Worm (Caenorhabditis elegans) whole organism, L4 larva: ENCODE results near the gene tag-280.

Source experiments
- F44E2.7 ChIP-seq: fragments of 200-800 bp; sonication (Bioruptor generic); IDR thresholded peaks from 2 replicates; pipeline ENCODE4 v2.1.2; 2022; ENCODE audit warnings: missing genetic modification characterization, missing compliant biosample characterization
- F49E8.2 ChIP-seq: sonication (generic microtip); optimal IDR thresholded peaks from 2 replicates; lab custom pipeline; 2016; ENCODE audit warnings: missing compliant biosample characterization, mild to moderate bottlenecking, missing genetic modification characterization, borderline replicate concordance
- T20F7.1 ChIP-seq: fragments of 200-800 bp; sonication (Bioruptor generic); optimal IDR thresholded peaks from 2 replicates; lab custom pipeline; 2018; ENCODE audit warnings: mild to moderate bottlenecking, missing genetic modification characterization, missing compliant biosample characterization
- Y105C5A.15 ChIP-seq: fragments of 200-800 bp; sonication (Bioruptor generic); IDR thresholded peaks from 2 replicates; pipeline ENCODE4 v1.3.6; 2022; ENCODE audit warnings: missing genetic modification characterization, missing compliant biosample characterization
- Y48G9A.11 ChIP-seq: fragments of 200-800 bp; sonication (Bioruptor generic); IDR thresholded peaks from 2 replicates; pipeline ENCODE4 v1.3.6; 2022; ENCODE audit warnings: missing genetic modification reagents, missing genetic modification characterization, missing compliant biosample characterization
- ZK546.5 ChIP-seq, 2 experiments: sonication (generic microtip); optimal IDR thresholded peaks; 2 replicates each; lab custom pipeline; 2017; ENCODE audit warnings: missing biosample characterization in 2 of 2, missing genetic modification characterization in 2 of 2
- ceh-20 ChIP-seq: fragments of 200-800 bp; sonication (Bioruptor generic); IDR thresholded peaks from 2 replicates; pipeline ENCODE4 v1.3.6; 2022; ENCODE audit warnings: missing genetic modification reagents, missing genetic modification characterization, missing compliant biosample characterization
- ceh-62 ChIP-seq: sonication (generic microtip); optimal IDR thresholded peaks from 2 replicates; lab custom pipeline; 2017; ENCODE audit warnings: missing biosample characterization, missing genetic modification characterization
- ces-1 ChIP-seq: fragments of 150-350 bp; sonication (generic microtip); optimal IDR thresholded peaks from 4 replicates; lab custom pipeline; 2014; ENCODE audit warnings: missing biosample characterization, missing genetic modification reagents, missing genetic modification characterization
- dmd-6 ChIP-seq: fragments of 200-800 bp; sonication (Bioruptor generic); IDR thresholded peaks from 2 replicates; pipeline ENCODE4 v1.3.6; 2022; ENCODE audit warnings: missing genetic modification reagents, missing genetic modification characterization, missing compliant biosample characterization
- duxl-1 ChIP-seq: sonication (generic microtip); optimal IDR thresholded peaks from 2 replicates; lab custom pipeline; 2016; ENCODE audit warnings: mild to moderate bottlenecking, missing genetic modification characterization, moderate library complexity, missing compliant biosample characterization; ENCODE audit not compliant: poor library complexity
- dve-1 ChIP-seq: sonication (generic microtip); optimal IDR thresholded peaks from 2 replicates; lab custom pipeline; 2017; ENCODE audit warnings: antibody characterized with exemption, mild to moderate bottlenecking, missing genetic modification characterization, missing compliant biosample characterization; ENCODE audit not compliant: insufficient read depth
- gei-8 ChIP-seq: fragments of 200-800 bp; sonication (Bioruptor generic); optimal IDR thresholded peaks from 2 replicates; lab custom pipeline; 2018; ENCODE audit warnings: mild to moderate bottlenecking, missing genetic modification characterization, missing compliant biosample characterization
- hif-1 ChIP-seq, 2 experiments: sonication (generic microtip); optimal IDR thresholded peaks; 2 replicates each; lab custom pipeline; 2016 to 2017; ENCODE audit warnings: missing compliant biosample characterization in 2 of 2, missing genetic modification characterization in 2 of 2, missing genetic modification reagents in 2 of 2, missing genotype in 2 of 2, mild to moderate bottlenecking in 1 of 2
- hlh-11 ChIP-seq: fragments of 200-800 bp; sonication (Bioruptor generic); optimal IDR thresholded peaks from 2 replicates; lab custom pipeline; 2018; ENCODE audit warnings: mild to moderate bottlenecking, missing genetic modification characterization, missing compliant biosample characterization
- hmg-1.1 ChIP-seq: fragments of 200-800 bp; sonication (Bioruptor generic); IDR thresholded peaks from 2 replicates; pipeline ENCODE4 v1.3.6; 2022; ENCODE audit warnings: missing genetic modification reagents, missing genetic modification characterization, missing compliant biosample characterization
- lin-1 ChIP-seq: fragments of 200-800 bp; sonication (Bioruptor generic); IDR thresholded peaks from 2 replicates; pipeline ENCODE4 v1.3.6; 2022; ENCODE audit warnings: missing genetic modification reagents, missing genetic modification characterization, missing compliant biosample characterization
- lin-15B ChIP-seq: fragments of 150-350 bp; sonication (generic microtip); optimal IDR thresholded peaks from 3 replicates; lab custom pipeline; 2014; ENCODE audit warnings: missing biosample characterization, missing genetic modification characterization
- lin-38 ChIP-seq: fragments of 200-800 bp; sonication (Bioruptor generic); IDR thresholded peaks from 2 replicates; pipeline ENCODE4 v1.3.6; 2022; ENCODE audit warnings: missing genetic modification reagents, missing genetic modification characterization, missing compliant biosample characterization
- lin-39 ChIP-seq: fragments of 150-350 bp; optimal IDR thresholded peaks from 2 replicates; lab custom pipeline; 2014; ENCODE audit warnings: missing biosample characterization, missing genetic modification reagents, missing genetic modification characterization
- madf-5 ChIP-seq, 2 experiments: fragments of 200-800 bp; sonication (Bioruptor generic); IDR thresholded peaks; 2 replicates each; pipeline ENCODE4 v1.3.6; 2022; ENCODE audit warnings: missing compliant biosample characterization in 2 of 2, missing genetic modification characterization in 2 of 2
- mep-1 ChIP-seq: fragments of 150-350 bp; sonication (generic microtip); optimal IDR thresholded peaks from 3 replicates; lab custom pipeline; 2014; ENCODE audit warnings: missing biosample characterization, missing genetic modification characterization
- nhr-48 ChIP-seq: sonication (generic microtip); optimal IDR thresholded peaks from 2 replicates; lab custom pipeline; 2016; ENCODE audit warnings: mild to moderate bottlenecking, missing genetic modification characterization, missing compliant biosample characterization
- nhr-77 ChIP-seq: fragments of 150-350 bp; optimal IDR thresholded peaks from 2 replicates; lab custom pipeline; 2014; ENCODE audit warnings: missing biosample characterization, missing genetic modification characterization
- pqm-1 ChIP-seq: sonication (generic microtip); optimal IDR thresholded peaks from 2 replicates; lab custom pipeline; 2017; ENCODE audit warnings: missing biosample characterization, missing genetic modification characterization
- skn-1 ChIP-seq: fragments of 150-350 bp; optimal IDR thresholded peaks from 2 replicates; lab custom pipeline; 2014; ENCODE audit warnings: missing biosample characterization, missing genetic modification characterization
- snpc-4 ChIP-seq: fragments of 150-350 bp; optimal IDR thresholded peaks from 2 replicates; lab custom pipeline; 2014; ENCODE audit warnings: missing biosample characterization, missing genetic modification characterization
- unc-130 ChIP-seq: sonication (generic microtip); optimal IDR thresholded peaks from 2 replicates; lab custom pipeline; 2016; ENCODE audit warnings: missing genetic modification reagents, missing genetic modification characterization, missing compliant biosample characterization
- unc-62 ChIP-seq, 3 experiments: fragments of 150-350 bp in 1 of 3; sonication (generic microtip); optimal IDR thresholded peaks in 2 of 3; peaks in 1 of 3; 1 replicate in 1 of 3; 2 replicates in 2 of 3; lab custom pipeline; 2014 to 2017; ENCODE audit warnings: missing biosample characterization in 3 of 3, missing genetic modification characterization in 3 of 3, missing genetic modification reagents in 3 of 3, missing genotype in 1 of 3
- vab-7 ChIP-seq: fragments of 200-800 bp; sonication (Bioruptor generic); IDR thresholded peaks from 2 replicates; pipeline ENCODE4 v1.3.6; 2022; ENCODE audit warnings: missing genetic modification reagents, missing genetic modification characterization, missing compliant biosample characterization
- ztf-7 ChIP-seq: fragments of 150-350 bp; optimal IDR thresholded peaks from 2 replicates; lab custom pipeline; 2014; ENCODE audit warnings: missing biosample characterization, missing genetic modification characterization

The tag-280 gene

DNA sequence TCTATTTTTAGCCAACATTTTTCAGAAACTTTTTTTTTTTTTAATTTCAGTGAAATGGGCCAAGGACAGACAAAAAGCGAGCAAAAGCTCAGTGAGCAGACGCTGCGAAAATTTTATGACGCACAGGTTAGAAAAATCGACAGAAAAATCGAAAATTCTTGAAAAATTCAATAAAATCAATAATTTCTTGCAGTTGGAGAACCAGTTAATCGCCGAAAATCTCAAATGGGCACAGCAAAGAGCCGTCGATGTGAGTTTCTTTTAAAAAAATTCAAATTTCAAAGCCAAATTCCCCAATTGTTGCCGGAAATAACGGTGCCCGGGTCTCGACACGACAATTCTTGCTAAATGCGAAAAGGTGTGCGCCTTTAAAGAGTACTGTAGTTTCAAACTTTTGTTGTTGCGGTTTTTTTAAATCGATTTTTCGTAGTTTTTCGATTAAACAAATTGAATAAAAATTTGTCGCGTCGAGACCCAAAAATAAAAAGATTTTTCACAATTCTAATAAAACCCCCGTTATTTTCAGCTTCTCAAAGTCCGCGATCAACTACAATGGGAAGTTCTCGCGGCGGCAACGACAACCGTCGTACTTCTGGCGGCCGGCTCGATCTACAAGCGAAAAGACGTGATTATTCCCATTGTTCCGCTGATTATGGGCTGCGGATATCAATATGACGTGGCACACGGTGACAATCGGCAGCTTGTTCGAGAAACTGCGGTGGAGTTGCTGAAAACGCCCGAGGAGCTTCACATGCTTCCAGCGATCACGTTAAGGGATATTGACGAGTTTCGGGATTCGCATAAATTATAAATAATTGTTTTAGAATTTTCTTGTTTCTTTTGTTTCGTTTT is at the start of gene tag-280:
Gene tag-280, plus strand, starts transcription at position 51 of the 852 bp plus-strand sequence.
- 0 out of 2 replicates have a peak, but pooled peaks have one; percentile 11 for TF ChIP-seq Y48G9A.11 (GFP tag; lab: Robert Waterston, UW)
- TF ChIP-seq ces-1 (GFP tag; lab: Kevin White, UChicago) = no peak
- TF ChIP-seq lin-1 (GFP tag; lab: Robert Waterston, UW) = no peak
- TF ChIP-seq nhr-48 (tag; lab: Kevin White, UChicago) = no peak
- TF ChIP-seq lin-38 (GFP tag; lab: Robert Waterston, UW) = peak; percentile 31; the same call in 1 of the 2 replicates
- no peak for TF ChIP-seq F49E8.2 (tag; lab: Kevin White, UChicago)
- TF ChIP-seq unc-62 (GFP tag; optimal IDR thresholded peaks at IDR 0.05 in 1 of 2; lab: Kevin White, UChicago) = peak in 1 of 2 experiments; percentile 74
- TF ChIP-seq unc-62 (tag; optimal IDR thresholded peaks at IDR 0.05; lab: Kevin White, UChicago) = no peak
- TF ChIP-seq vab-7 (GFP tag; lab: Robert Waterston, UW) = no peak

DNA sequence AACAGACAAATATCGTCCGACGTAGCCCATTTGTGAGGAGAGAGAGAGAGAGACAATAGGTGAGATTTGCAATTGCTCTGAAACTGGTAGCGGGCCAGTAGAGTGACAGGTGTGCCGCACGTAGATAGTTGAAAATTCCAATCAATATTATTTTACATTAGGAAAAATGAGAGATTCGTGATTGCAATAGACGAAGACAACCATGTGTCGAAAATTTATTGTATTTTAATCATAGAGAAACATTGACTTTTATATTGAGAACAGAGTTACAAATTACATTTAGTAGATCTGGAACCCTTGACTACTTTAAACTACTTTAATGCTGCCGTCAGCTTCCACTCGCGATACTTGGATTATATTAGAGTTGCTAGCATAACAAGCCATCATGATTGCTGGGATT is 48.0 kb upstream of the tag-280 start, which contains the start of gene Y57A10C.1:
Gene Y57A10C.1, minus strand, starts transcription at position 101 of the 400 bp plus-strand sequence.
- TF ChIP-seq gei-8 (GFP tag; lab: Kevin White, UChicago) (no peak), lin-15B (tag; lab: Kevin White, UChicago) (no peak), hmg-1.1 (GFP tag; lab: Robert Waterston, UW) (no peak), unc-130 (GFP tag; lab: Kevin White, UChicago) (no peak), vab-7 (GFP tag; lab: Robert Waterston, UW) (no peak), unc-62 (GFP tag; optimal IDR thresholded peaks at IDR 0.05 in 1 of 2; lab: Kevin White, UChicago) (peak in 1 of 2 experiments; percentile 64), unc-62 (tag; optimal IDR thresholded peaks at IDR 0.05; lab: Kevin White, UChicago) (no peak), mep-1 (tag; lab: Kevin White, UChicago) (no peak)

DNA sequence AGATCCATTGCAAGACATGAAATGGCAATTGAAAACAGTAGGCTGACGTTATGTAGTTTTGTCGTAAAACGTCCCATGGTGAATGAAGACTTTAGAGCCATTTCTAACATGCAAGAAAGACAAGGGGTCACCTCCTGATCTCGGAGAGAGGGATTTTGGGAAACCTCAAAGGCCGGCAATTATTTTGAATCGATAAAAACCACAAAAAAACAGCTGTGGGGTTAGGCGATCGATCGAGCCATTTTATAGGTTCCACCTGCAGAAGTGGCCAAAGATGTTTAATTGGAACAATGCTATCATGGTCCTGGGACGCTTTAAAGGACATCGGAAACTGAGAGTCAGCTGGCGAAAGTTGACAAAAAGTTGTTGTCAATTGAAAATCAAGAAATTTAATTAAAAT is 45.6 kb upstream of the tag-280 start, which contains the start of gene Y57A10C.11:
Gene Y57A10C.11, minus strand, starts transcription at position 101 of the 400 bp plus-strand sequence.
- no peak for TF ChIP-seq ceh-62
- TF ChIP-seq ztf-7 (tag; lab: Kevin White, UChicago) = no peak
- peak in 1 of 2 experiments; percentile 74 for TF ChIP-seq unc-62 (GFP tag; optimal IDR thresholded peaks at IDR 0.05 in 1 of 2; lab: Kevin White, UChicago)
- no peak for TF ChIP-seq unc-62 (tag; optimal IDR thresholded peaks at IDR 0.05; lab: Kevin White, UChicago)
- no peak for TF ChIP-seq ZK546.5 (tag; optimal IDR thresholded peaks at IDR 0.05; lab: Kevin White, UChicago)

DNA sequence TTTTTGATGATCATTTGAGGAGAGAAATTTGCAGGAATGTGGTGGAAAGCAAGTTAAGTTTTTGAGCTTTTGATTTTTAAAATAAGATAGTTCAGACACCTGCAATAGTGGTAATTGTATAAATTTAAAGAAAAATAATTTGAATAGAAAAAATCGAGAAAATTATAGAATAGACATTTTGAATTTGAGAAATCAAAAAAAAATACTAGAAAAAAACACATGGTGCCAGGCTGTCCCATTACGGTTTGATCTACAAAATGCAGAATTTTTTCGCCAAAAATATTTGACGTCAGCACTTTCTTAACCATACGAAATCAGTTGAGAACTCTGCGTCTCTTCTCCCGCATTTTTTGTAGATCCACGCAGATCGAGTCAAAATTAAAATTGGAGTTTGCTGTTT is 42.9 kb upstream of the tag-280 start, which contains the start of gene sre-27:
Gene sre-27, minus strand, starts transcription at position 101 of the 400 bp plus-strand sequence.
- no peak for TF ChIP-seq Y105C5A.15
- TF ChIP-seq hlh-11 (tag; lab: Kevin White, UChicago) = no peak
- no peak for TF ChIP-seq hif-1 (tag; optimal IDR thresholded peaks at IDR 0.05; lab: Kevin White, UChicago)
- no peak for TF ChIP-seq T20F7.1 (GFP tag; lab: Kevin White, UChicago)
- TF ChIP-seq duxl-1 (tag; lab: Kevin White, UChicago) = no peak
- TF ChIP-seq lin-39 (tag; lab: Kevin White, UChicago) = no peak
- no peak for TF ChIP-seq madf-5 (GFP tag; IDR thresholded peaks at IDR 0.05; lab: Robert Waterston, UW)

DNA sequence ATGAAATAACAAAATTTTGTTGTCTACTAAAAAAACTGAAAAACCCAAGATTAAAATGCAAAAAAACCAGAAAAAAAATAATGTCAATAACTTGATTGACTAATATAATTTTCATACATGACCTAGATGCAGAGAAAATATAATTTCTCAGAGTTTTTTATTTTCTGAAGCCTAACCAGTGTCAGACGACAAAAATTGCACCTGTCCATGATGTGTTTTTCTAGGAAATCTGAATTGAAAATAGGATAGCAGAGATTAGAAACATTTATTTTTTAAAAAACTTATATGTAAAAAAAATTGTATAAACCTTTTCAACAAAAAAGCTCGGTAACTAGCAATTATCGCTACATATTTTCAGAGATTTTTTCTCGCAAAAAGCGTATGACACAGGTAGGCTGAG is 42.5 kb upstream of the tag-280 start:
- TF ChIP-seq F44E2.7 (no peak), T20F7.1 (GFP tag; lab: Kevin White, UChicago) (no peak), unc-62 (GFP tag; optimal IDR thresholded peaks at IDR 0.05 in 1 of 2; lab: Kevin White, UChicago) (no peak), unc-62 (tag; optimal IDR thresholded peaks at IDR 0.05; lab: Kevin White, UChicago) (no peak), lin-1 (GFP tag; lab: Robert Waterston, UW) (no peak), ces-1 (GFP tag; lab: Kevin White, UChicago) (no peak), nhr-77 (no peak), Y105C5A.15 (no peak), dmd-6 (GFP tag; lab: Robert Waterston, UW) (no peak), ceh-20 (GFP tag; lab: Robert Waterston, UW) (no peak), pqm-1 (tag; lab: Kevin White, UChicago) (no peak), skn-1 (no peak), dve-1 (tag; lab: Kevin White, UChicago) (no peak), mep-1 (tag; lab: Kevin White, UChicago) (no peak), snpc-4 (tag; lab: Kevin White, UChicago) (no peak), duxl-1 (tag; lab: Kevin White, UChicago) (no peak)
- TF ChIP-seq, all 104 proteins: peak for 0
